Worm (Caenorhabditis elegans) whole organism, midembryonic: ENCODE data around the gene F32D8.14.

Experiments
- T22C8.4 ChIP-seq: fragments of 200-800 bp; sonication (Bioruptor generic); IDR thresholded peaks from 2 replicates; pipeline ENCODE4 v1.3.6; 2022; ENCODE audit warnings: missing genetic modification characterization, missing compliant biosample characterization
- flt-1 ChIP-seq: fragments of 200-800 bp; sonication (Bioruptor generic); IDR thresholded peaks from 2 replicates; pipeline ENCODE4 v1.3.6; 2022; ENCODE audit warnings: missing genetic modification characterization, missing compliant biosample characterization
- klf-2 ChIP-seq: fragments of 200-800 bp; sonication (Bioruptor generic); conservative IDR thresholded peaks from 2 replicates; pipeline ENCODE4 v1.3.6; 2022; ENCODE audit warnings: missing genetic modification reagents, missing genetic modification characterization, missing compliant biosample characterization
- med-1 ChIP-seq: sonication (generic microtip); optimal IDR thresholded peaks from 2 replicates; lab custom pipeline; 2017; ENCODE audit warnings: missing genetic modification characterization, mild to moderate bottlenecking, missing compliant biosample characterization, antibody characterized with exemption, missing genetic modification reagents; ENCODE audit not compliant: insufficient read depth
- ref-1 ChIP-seq: fragments of 200-800 bp; sonication (Bioruptor generic); conservative IDR thresholded peaks from 2 replicates; pipeline ENCODE4 v1.3.6; 2022; ENCODE audit warnings: missing genetic modification reagents, missing genetic modification characterization, missing compliant biosample characterization
- tab-1 ChIP-seq: fragments of 200-800 bp; sonication (Bioruptor generic); IDR thresholded peaks from 2 replicates; pipeline ENCODE4 v1.3.6; 2022; ENCODE audit warnings: missing genetic modification characterization, missing compliant biosample characterization
- ztf-23 ChIP-seq: fragments of 200-800 bp; sonication (Bioruptor generic); IDR thresholded peaks from 2 replicates; pipeline ENCODE4 v1.3.6; 2022; ENCODE audit warnings: missing genetic modification reagents, missing genetic modification characterization, missing compliant biosample characterization
- ztf-29 ChIP-seq: fragments of 200-800 bp; sonication (Bioruptor generic); IDR thresholded peaks from 2 replicates; pipeline ENCODE4 v1.3.6; 2022; ENCODE audit warnings: missing genetic modification reagents, missing genetic modification characterization, missing compliant biosample characterization

DNA sequence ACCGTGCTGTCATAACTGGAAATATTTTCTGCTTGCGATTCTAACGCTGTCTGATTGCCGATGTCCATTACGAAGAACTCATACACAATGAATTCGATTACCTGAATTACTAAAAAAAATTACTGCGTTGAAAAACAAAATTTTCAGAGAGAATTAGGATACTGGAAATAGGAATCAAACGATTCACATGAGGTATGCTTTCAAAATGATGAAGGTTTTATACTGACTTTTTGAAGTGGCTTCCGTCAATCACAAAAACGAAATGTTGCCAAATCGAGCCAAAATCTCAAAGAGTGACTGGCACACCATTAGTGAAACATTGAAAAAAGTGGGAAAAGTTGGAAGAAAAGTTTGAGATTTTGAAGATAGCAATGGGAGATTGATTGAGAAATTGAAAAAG is 14.5 kb upstream of the F32D8.14 start, which contains the start of gene zzz-1:
- TF ChIP-seq ztf-23 (GFP tag; lab: Robert Waterston, UW) (no peak), tab-1 (GFP tag; lab: Robert Waterston, UW) (no peak), T22C8.4 (GFP tag; lab: Robert Waterston, UW) (no peak), flt-1 (GFP tag; lab: Robert Waterston, UW) (no peak), ztf-29 (GFP tag; lab: Robert Waterston, UW) (no peak), ref-1 (GFP tag; lab: Robert Waterston, UW) (no peak), klf-2 (GFP tag; lab: Robert Waterston, UW) (no peak), med-1 (GFP tag; lab: Kevin White, UChicago) (no peak)
